Worm (Caenorhabditis elegans) whole organism, L3 larva: Measurements from ENCODE around the gene skr-14.

Source experiments
- R02D3.7 ChIP-seq: fragments of 150-350 bp; optimal IDR thresholded peaks from 2 replicates; lab custom pipeline; 2014; ENCODE audit warnings: missing biosample characterization, missing genetic modification characterization
- ZK546.5 ChIP-seq: sonication (generic microtip); optimal IDR thresholded peaks from 2 replicates; lab custom pipeline; 2017; ENCODE audit warnings: missing biosample characterization, missing genetic modification characterization
- aly-2 ChIP-seq: fragments of 150-350 bp; optimal IDR thresholded peaks from 2 replicates; lab custom pipeline; 2014; ENCODE audit warnings: missing biosample characterization, missing genetic modification characterization
- ama-1 ChIP-seq: fragments of 150-350 bp; optimal IDR thresholded peaks from 2 replicates; lab custom pipeline; 2018
- ceh-28 ChIP-seq: fragments of 150-350 bp; optimal IDR thresholded peaks from 2 replicates; lab custom pipeline; 2014; ENCODE audit warnings: missing biosample characterization, missing genetic modification reagents, missing genetic modification characterization
- ceh-82 ChIP-seq: fragments of 150-350 bp; optimal IDR thresholded peaks from 2 replicates; lab custom pipeline; 2014; ENCODE audit warnings: missing biosample characterization, missing genetic modification characterization
- ceh-9 ChIP-seq: sonication (generic microtip); optimal IDR thresholded peaks from 2 replicates; lab custom pipeline; 2018; ENCODE audit warnings: missing biosample characterization, missing genetic modification characterization
- daf-12 ChIP-seq: fragments of 150-350 bp; optimal IDR thresholded peaks from 2 replicates; lab custom pipeline; 2014; ENCODE audit warnings: missing biosample characterization, missing genetic modification reagents, missing genetic modification characterization
- egl-5 ChIP-seq: fragments of 150-350 bp; optimal IDR thresholded peaks from 2 replicates; lab custom pipeline; 2017; ENCODE audit warnings: missing biosample characterization, missing genetic modification reagents, missing genetic modification characterization, inconsistent platforms
- elt-2 ChIP-seq: sonication (generic microtip); optimal IDR thresholded peaks from 2 replicates; lab custom pipeline; 2016; ENCODE audit warnings: missing genetic modification reagents, mild to moderate bottlenecking, missing genetic modification characterization, missing compliant biosample characterization
- elt-3 ChIP-seq, 3 experiments: fragments of 150-350 bp in 1 of 3; sonication (generic microtip) in 2 of 3; optimal IDR thresholded peaks; 2 replicates in 2 of 3; 4 replicates in 1 of 3; lab custom pipeline; 2014 to 2017; ENCODE audit warnings: missing biosample characterization in 3 of 3, missing genetic modification characterization in 3 of 3
- fkh-10 ChIP-seq: sonication (generic microtip); optimal IDR thresholded peaks from 2 replicates; lab custom pipeline; 2017; ENCODE audit warnings: missing biosample characterization, missing genetic modification reagents, missing genetic modification characterization
- hmg-11 ChIP-seq: sonication (generic microtip); optimal IDR thresholded peaks from 2 replicates; lab custom pipeline; 2016; ENCODE audit warnings: missing genetic modification characterization, missing compliant biosample characterization
- jun-1 ChIP-seq: fragments of 150-350 bp; optimal IDR thresholded peaks from 2 replicates; lab custom pipeline; 2014; ENCODE audit warnings: missing biosample characterization, missing genetic modification reagents, missing genetic modification characterization
- lin-15B ChIP-seq: fragments of 150-350 bp; optimal IDR thresholded peaks from 2 replicates; lab custom pipeline; 2014; ENCODE audit warnings: missing biosample characterization, missing genetic modification characterization
- lin-39 ChIP-seq: fragments of 150-350 bp; optimal IDR thresholded peaks from 2 replicates; lab custom pipeline; 2018; ENCODE audit warnings: missing biosample characterization, missing genetic modification reagents, missing genetic modification characterization
- lsy-12 ChIP-seq: sonication (generic microtip); optimal IDR thresholded peaks from 2 replicates; lab custom pipeline; 2016; ENCODE audit warnings: mild to moderate bottlenecking, missing genetic modification characterization, missing compliant biosample characterization
- mml-1 ChIP-seq: fragments of 150-350 bp; sonication (generic microtip); optimal IDR thresholded peaks from 3 replicates; lab custom pipeline; 2014; ENCODE audit warnings: missing biosample characterization, missing genetic modification characterization
- nfya-1 ChIP-seq: sonication (generic microtip); optimal IDR thresholded peaks from 2 replicates; lab custom pipeline; 2017; ENCODE audit warnings: missing genetic modification characterization, mild to moderate bottlenecking, missing compliant biosample characterization, antibody characterized with exemption, moderate library complexity; ENCODE audit not compliant: insufficient read depth
- nhr-23 ChIP-seq: fragments of 150-350 bp; optimal IDR thresholded peaks from 2 replicates; lab custom pipeline; 2014; ENCODE audit warnings: missing biosample characterization, missing genetic modification reagents, missing genetic modification characterization
- nhr-237 ChIP-seq: fragments of 150-350 bp; optimal IDR thresholded peaks from 2 replicates; lab custom pipeline; 2014; ENCODE audit warnings: missing biosample characterization, missing genetic modification characterization
- nhr-25 ChIP-seq: sonication (generic microtip); optimal IDR thresholded peaks from 2 replicates; lab custom pipeline; 2017; ENCODE audit warnings: missing biosample characterization, missing genetic modification characterization
- nhr-28 ChIP-seq: fragments of 150-350 bp; optimal IDR thresholded peaks from 2 replicates; lab custom pipeline; 2014; ENCODE audit warnings: missing biosample characterization, missing genetic modification characterization
- nhr-67 ChIP-seq: fragments of 150-350 bp; optimal IDR thresholded peaks from 2 replicates; lab custom pipeline; 2014; ENCODE audit warnings: missing biosample characterization, missing genetic modification characterization
- nhr-77 ChIP-seq: fragments of 150-350 bp; optimal IDR thresholded peaks from 2 replicates; lab custom pipeline; 2014; ENCODE audit warnings: missing biosample characterization, missing genetic modification characterization
- pha-4 ChIP-seq: fragments of 150-350 bp; optimal IDR thresholded peaks from 2 replicates; lab custom pipeline; 2014; ENCODE audit warnings: missing biosample characterization, missing genetic modification reagents, missing genetic modification characterization
- pqm-1 ChIP-seq: fragments of 150-350 bp; optimal IDR thresholded peaks from 2 replicates; lab custom pipeline; 2017; ENCODE audit warnings: missing biosample characterization, missing genetic modification characterization, inconsistent platforms
- snpc-4 ChIP-seq: fragments of 150-350 bp; optimal IDR thresholded peaks from 2 replicates; lab custom pipeline; 2014; ENCODE audit warnings: missing biosample characterization, missing genetic modification characterization
- tbx-2 ChIP-seq: sonication (generic microtip); optimal IDR thresholded peaks from 2 replicates; lab custom pipeline; 2016; ENCODE audit warnings: mild to moderate bottlenecking, missing genetic modification characterization, missing compliant biosample characterization
- unc-39 ChIP-seq: sonication (generic microtip); optimal IDR thresholded peaks from 4 replicates; lab custom pipeline; 2017; ENCODE audit warnings: missing biosample characterization, missing genetic modification characterization

The skr-14 gene

ce11 chrV:4372986-4373385 is 48.4 kb downstream of the skr-14 start:
- TF ChIP-seq pha-4 (tag; lab: Kevin White, UChicago) = no peak

DNA sequence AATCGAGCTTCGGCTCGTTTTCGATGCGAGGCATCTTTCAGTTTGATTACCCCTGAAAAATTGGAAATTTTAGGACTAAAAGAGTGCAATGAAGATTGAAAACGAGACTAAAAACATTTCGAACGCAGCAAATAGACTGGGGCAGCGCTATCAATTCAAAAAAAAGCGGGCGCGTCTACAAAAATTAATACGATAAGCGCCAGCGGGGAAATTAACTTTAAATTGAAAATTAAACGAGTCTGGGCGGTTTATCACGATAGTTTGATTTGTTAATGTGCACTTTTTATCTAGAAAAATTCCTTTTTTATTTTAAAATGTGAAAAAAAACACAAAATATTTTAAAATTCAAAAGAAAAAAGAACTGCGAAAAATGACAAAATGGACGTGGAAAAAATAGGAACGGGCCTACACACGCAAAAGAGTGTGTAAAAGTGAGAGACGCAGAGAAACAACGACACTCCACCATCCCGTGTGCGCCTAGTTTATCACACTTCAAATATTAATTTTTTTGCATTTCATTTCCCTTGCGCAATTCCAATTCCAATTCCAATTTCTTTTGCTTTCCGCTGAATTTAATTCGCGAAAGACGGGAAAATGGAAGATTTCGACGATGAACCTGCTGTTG is 50.0 kb downstream of the skr-14 start, which contains the start of the genes gmpr-1 and fipp-1:
Gene gmpr-1 (minus strand): TSS at position 75 of the 625 bp plus-strand sequence.
Gene fipp-1 (plus strand): TSS at position 499 of the 625 bp plus-strand sequence.
- TF ChIP-seq nhr-67 = no peak
- peak; percentile 69 for TF ChIP-seq nhr-23
- no peak for TF ChIP-seq pqm-1 (tag; lab: Kevin White, UChicago)
- TF ChIP-seq daf-12 (tag; lab: Kevin White, UChicago) = no peak
- TF ChIP-seq jun-1 = peak; percentile 24
- TF ChIP-seq pha-4 (tag; lab: Kevin White, UChicago) = peak; percentile 48
- peak; percentile 61 for TF ChIP-seq lin-15B (tag; lab: Kevin White, UChicago)
- no peak for TF ChIP-seq lsy-12 (tag; lab: Kevin White, UChicago)
- TF ChIP-seq nfya-1 (tag; lab: Kevin White, UChicago) = peak; percentile 64
- TF ChIP-seq unc-39 (tag; lab: Kevin White, UChicago) = no peak
- TF ChIP-seq elt-3 (tag; optimal IDR thresholded peaks at IDR 0.05; lab: Kevin White, UChicago) = no peak
- TF ChIP-seq nhr-25 (tag; lab: Kevin White, UChicago) = no peak
- peak; percentile 16 for TF ChIP-seq lin-39
- no peak for TF ChIP-seq egl-5 (tag; lab: Kevin White, UChicago)
- no peak for TF ChIP-seq R02D3.7 (tag; lab: Kevin White, UChicago)
- TF ChIP-seq snpc-4 (tag; lab: Kevin White, UChicago) = no peak
- TF ChIP-seq aly-2 (tag; lab: Kevin White, UChicago) = no peak
- TF ChIP-seq ceh-9 (tag; lab: Kevin White, UChicago) = no peak
- no peak for TF ChIP-seq tbx-2 (tag; lab: Kevin White, UChicago)
- TF ChIP-seq ceh-82 (tag; lab: Kevin White, UChicago) = no peak
- TF ChIP-seq ceh-28 (tag; lab: Kevin White, UChicago) = no peak
- TF ChIP-seq fkh-10 (GFP tag; lab: Kevin White, UChicago) = no peak
- peak; percentile 62 for TF ChIP-seq hmg-11 (tag; lab: Kevin White, UChicago)
- TF ChIP-seq ama-1 (lab: Kevin White, UChicago) = no peak
- TF ChIP-seq elt-2 (tag; lab: Kevin White, UChicago) = peak; percentile 74
- no peak for TF ChIP-seq nhr-237 (tag; lab: Kevin White, UChicago)
- TF ChIP-seq ZK546.5 (tag; lab: Kevin White, UChicago) = no peak
- TF ChIP-seq mml-1 (tag; lab: Kevin White, UChicago) = no peak
- no peak for TF ChIP-seq nhr-28
- no peak for TF ChIP-seq nhr-77
- TF ChIP-seq, all 47 proteins: peak for 8
